Worm (Caenorhabditis elegans): Measurements from ENCODE around the gene C29F7.1.

The C29F7.1 gene

DNA sequence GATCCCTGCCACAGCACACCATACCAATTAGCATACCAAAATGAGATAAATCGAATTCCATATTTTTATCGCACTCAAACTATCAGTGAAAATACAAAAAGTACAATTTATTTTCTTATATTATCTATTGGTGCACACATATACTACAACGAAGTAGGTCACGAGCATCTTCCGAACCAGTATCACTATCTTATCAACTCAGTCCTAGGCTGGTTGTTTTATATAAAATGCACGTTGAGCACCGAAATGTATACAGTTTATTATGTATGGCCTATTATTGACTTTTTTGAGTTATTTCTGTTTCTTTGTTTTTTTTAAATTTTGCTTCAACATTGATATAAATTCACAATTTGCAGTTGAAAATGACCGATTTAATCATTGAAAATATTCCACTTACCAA lies 6.0 kb downstream of the C29F7.1 start, which contains the start of gene C29F7.2 (continued):
- TF ChIP-seq ztf-7 (tag; optimal IDR thresholded peaks at IDR 0.05) (no peak), ceh-62 (tag; optimal IDR thresholded peaks at IDR 0.05) (no peak), ceh-82 (tag; optimal IDR thresholded peaks at IDR 0.05) (no peak), ZK546.5 (tag; optimal IDR thresholded peaks at IDR 0.05) (no peak), aha-1 (tag) (no peak), mep-1 (tag; optimal IDR thresholded peaks at IDR 0.05) (peak; percentile 27), php-3 (GFP tag; IDR thresholded peaks at IDR 0.05) (0 out of 2 replicates have a peak, but pooled peaks have one; percentile 33), attf-4 (tag; optimal IDR thresholded peaks at IDR 0.05) (no peak), ZK337.2 (GFP tag; IDR thresholded peaks at IDR 0.05) (no peak), aly-2 (tag; optimal IDR thresholded peaks at IDR 0.05) (no peak), ceh-28 (tag; optimal IDR thresholded peaks at IDR 0.05) (no peak), cey-2 (tag; optimal IDR thresholded peaks at IDR 0.05; ENCODE audit: borderline replicate concordance, insufficient read depth) (no peak), egl-43 (GFP tag; IDR thresholded peaks at IDR 0.05) (no peak), nhr-11 (tag; optimal IDR thresholded peaks at IDR 0.05) (no peak), duxl-1 (tag; optimal IDR thresholded peaks at IDR 0.05; ENCODE audit: poor library complexity) (no peak), zfp-2 (tag; optimal IDR thresholded peaks at IDR 0.05) (no peak), nhr-25 (tag; optimal IDR thresholded peaks at IDR 0.05; ENCODE audit: borderline replicate concordance, insufficient read depth) (no peak), F10B5.3 (tag; optimal IDR thresholded peaks at IDR 0.05) (no peak), nhr-76 (tag; optimal IDR thresholded peaks at IDR 0.05) (no peak), ceh-32 (tag; optimal IDR thresholded peaks at IDR 0.05; ENCODE audit: poor library complexity) (no peak), lir-3 (tag; optimal IDR thresholded peaks at IDR 0.05) (no peak), nhr-102 (tag; optimal IDR thresholded peaks at IDR 0.05) (peak; percentile 1), mdt-29 (GFP tag; IDR thresholded peaks at IDR 0.05) (no peak), hmg-1.1 (GFP tag; IDR thresholded peaks at IDR 0.05) (no peak)

ce11 chrX:13417479-13417878 lies 7.7 kb downstream of the C29F7.1 start:
- TF ChIP-seq aha-1 (tag) (peak; percentile 93), snpc-1.2 (GFP tag; IDR thresholded peaks at IDR 0.05) (no peak), madf-5 (GFP tag; IDR thresholded peaks at IDR 0.05) (no peak)

ce11 chrX:13419884-13420339 lies 10.2 kb downstream of the C29F7.1 start, which contains the start of gene C29F7.3:
Gene C29F7.3 (minus strand): TSS chrX:13419934.
- no peak for TF ChIP-seq nhr-77 (tag; optimal IDR thresholded peaks at IDR 0.05)
- TF ChIP-seq Y105C5A.15 (GFP tag; IDR thresholded peaks at IDR 0.05): no peak
- TF ChIP-seq aha-1 (tag): no peak
- no peak for TF ChIP-seq saeg-2 (GFP tag; IDR thresholded peaks at IDR 0.05)
- no peak for TF ChIP-seq snpc-4 (tag; optimal IDR thresholded peaks at IDR 0.05)
- peak; percentile 67 for TF ChIP-seq T20F7.1 (GFP tag; optimal IDR thresholded peaks at IDR 0.05)
- no peak for TF ChIP-seq nhr-6 (tag; optimal IDR thresholded peaks at IDR 0.05)
- TF ChIP-seq zfp-3 (GFP tag; conservative IDR thresholded peaks at IDR 0.05): no peak
- TF ChIP-seq zip-2 (tag; optimal IDR thresholded peaks at IDR 0.05): no peak
- TF ChIP-seq duxl-1 (tag; optimal IDR thresholded peaks at IDR 0.05; ENCODE audit: poor library complexity): no peak
- no peak for TF ChIP-seq nhr-111 (GFP tag; optimal IDR thresholded peaks at IDR 0.05)
- TF ChIP-seq madf-9 (GFP tag; conservative IDR thresholded peaks at IDR 0.05): no peak
- no peak for TF ChIP-seq ceh-62 (tag; optimal IDR thresholded peaks at IDR 0.05)
- TF ChIP-seq php-3 (GFP tag; IDR thresholded peaks at IDR 0.05): peak; percentile 88
- TF ChIP-seq zip-11 (GFP tag; IDR thresholded peaks at IDR 0.05): no peak
- TF ChIP-seq nhr-48 (tag; optimal IDR thresholded peaks at IDR 0.05): peak; percentile 61
- no peak for TF ChIP-seq unc-39 (tag; optimal IDR thresholded peaks at IDR 0.05)
- TF ChIP-seq lir-3 (tag; optimal IDR thresholded peaks at IDR 0.05): no peak
- no peak for TF ChIP-seq F37D6.2 (tag; optimal IDR thresholded peaks at IDR 0.05)
- TF ChIP-seq lin-1 (GFP tag; IDR thresholded peaks at IDR 0.05): peak; percentile 85
- TF ChIP-seq nhr-28 (tag; optimal IDR thresholded peaks at IDR 0.05): peak; percentile 97
- no peak for TF ChIP-seq nhr-102 (tag; optimal IDR thresholded peaks at IDR 0.05)
- no peak for TF ChIP-seq ztf-11 (tag; optimal IDR thresholded peaks at IDR 0.05)
- TF ChIP-seq nhr-25 (tag; optimal IDR thresholded peaks at IDR 0.05; ENCODE audit: borderline replicate concordance, insufficient read depth): no peak
- no peak for TF ChIP-seq spr-3 (GFP tag; optimal IDR thresholded peaks at IDR 0.05)
- no peak for TF ChIP-seq lin-38 (GFP tag; IDR thresholded peaks at IDR 0.05)
- 0 out of 2 replicates have a peak, but pooled peaks have one; percentile 37 for TF ChIP-seq ctbp-1 (GFP tag; IDR thresholded peaks at IDR 0.05)
- no peak for TF ChIP-seq nhr-42 (GFP tag; IDR thresholded peaks at IDR 0.05)
- TF ChIP-seq Y48G9A.11 (GFP tag; IDR thresholded peaks at IDR 0.05): no peak
- TF ChIP-seq lsy-2 (tag; optimal IDR thresholded peaks at IDR 0.05): no peak
- no peak for TF ChIP-seq nhr-76 (tag; optimal IDR thresholded peaks at IDR 0.05)
